Worm (Caenorhabditis elegans) whole organism, L4 larva: ENCODE results near the gene srd-9.

Source experiments
- fkh-10 ChIP-seq: fragments of 150-350 bp; optimal IDR thresholded peaks from 2 replicates; lab custom pipeline; 2014; ENCODE audit warnings: missing biosample characterization, missing genetic modification reagents, missing genetic modification characterization
- nhr-11 ChIP-seq: fragments of 150-350 bp; optimal IDR thresholded peaks from 2 replicates; lab custom pipeline; 2014; ENCODE audit warnings: missing biosample characterization, missing genetic modification characterization

DNA sequence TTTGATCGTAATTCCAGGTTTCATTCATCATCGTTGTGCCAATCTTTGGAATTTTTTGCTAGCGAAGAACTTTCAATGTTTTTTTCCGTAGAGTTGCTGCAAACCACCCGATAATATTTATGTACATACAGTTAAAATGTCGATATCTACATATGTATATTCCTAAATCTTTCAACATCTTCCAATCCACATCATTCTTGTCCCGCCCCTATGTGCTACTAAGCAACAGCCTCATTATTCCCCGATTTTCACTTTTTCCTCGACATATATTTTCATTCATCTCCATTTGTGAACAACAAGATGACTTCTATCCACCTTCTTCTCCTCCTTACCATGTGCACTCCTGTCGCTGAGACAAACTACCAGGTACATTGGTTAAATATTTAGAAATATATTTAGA lies 20.5 kb downstream of the srd-9 start, which contains the start of gene C35A11.3:
- no peak for TF ChIP-seq fkh-10
- no peak for TF ChIP-seq nhr-11 (tag; lab: Kevin White, UChicago)
